Fruit fly (Drosophila melanogaster) whole organism, embryonic: ENCODE data around the gene CG33331.

Experiments
- Antp ChIP-seq: fragments of 200-800 bp; sonication (Bioruptor generic); optimal IDR thresholded peaks from 3 replicates; lab custom pipeline; 2016; ENCODE audit warnings: missing biosample characterization, missing genetic modification characterization
- B-H2 ChIP-seq: fragments of 200-800 bp; sonication (Bioruptor generic); optimal IDR thresholded peaks from 2 replicates; lab custom pipeline; 2018; ENCODE audit warnings: missing biosample characterization, mild to moderate bottlenecking, missing genetic modification characterization
- CG13424 ChIP-seq: fragments of 200-800 bp; sonication (Bioruptor generic); optimal IDR thresholded peaks from 2 replicates; lab custom pipeline; 2019; ENCODE audit warnings: missing biosample characterization, mild to moderate bottlenecking, missing genetic modification characterization, moderate library complexity
- CG17328 ChIP-seq: fragments of 200-800 bp; sonication (Bioruptor generic); IDR thresholded peaks from 2 replicates; pipeline ENCODE4 v1.3.6; 2022; ENCODE audit warnings: missing biosample characterization, missing genetic modification characterization
- CG2678 ChIP-seq: fragments of 200-800 bp; sonication (Bioruptor generic); optimal IDR thresholded peaks from 3 replicates; lab custom pipeline; 2019; ENCODE audit warnings: missing biosample characterization, mild to moderate bottlenecking, missing genetic modification characterization, moderate library complexity
- CG2875 ChIP-seq: fragments of 200-800 bp; sonication (Bioruptor generic); optimal IDR thresholded peaks from 2 replicates; lab custom pipeline; 2017; ENCODE audit warnings: missing biosample characterization, mild to moderate bottlenecking, missing genetic modification characterization, missing genetic modification reagents
- CG4282 ChIP-seq: fragments of 200-800 bp; sonication (Bioruptor generic); optimal IDR thresholded peaks from 2 replicates; lab custom pipeline; 2016; ENCODE audit warnings: missing biosample characterization, missing genetic modification characterization
- CG4617 ChIP-seq: fragments of 200-800 bp; sonication (Bioruptor generic); optimal IDR thresholded peaks from 3 replicates; lab custom pipeline; 2016; ENCODE audit warnings: missing biosample characterization, missing genetic modification characterization, borderline replicate concordance
- CG9215 ChIP-seq: fragments of 200-800 bp; sonication (Bioruptor generic); IDR thresholded peaks from 2 replicates; pipeline ENCODE4 v1.3.6; 2022; ENCODE audit warnings: missing biosample characterization, missing genetic modification characterization
- CG9437 ChIP-seq: fragments of 200-800 bp; sonication (Bioruptor generic); optimal IDR thresholded peaks from 2 replicates; lab custom pipeline; 2018; ENCODE audit warnings: missing biosample characterization, mild to moderate bottlenecking, missing genetic modification characterization
- CG9797 ChIP-seq: fragments of 200-800 bp; sonication (Bioruptor generic); optimal IDR thresholded peaks from 3 replicates; lab custom pipeline; 2018; ENCODE audit warnings: missing biosample characterization, mild to moderate bottlenecking, missing genetic modification characterization
- CrebB ChIP-seq: fragments of 200-800 bp; sonication (Bioruptor generic); optimal IDR thresholded peaks from 3 replicates; lab custom pipeline; 2018; ENCODE audit warnings: missing biosample characterization, mild to moderate bottlenecking, missing genetic modification characterization
- Dek ChIP-seq: fragments of 200-800 bp; sonication (Bioruptor generic); optimal IDR thresholded peaks from 3 replicates; lab custom pipeline; 2019; ENCODE audit warnings: missing biosample characterization, mild to moderate bottlenecking, missing genetic modification characterization, moderate library complexity
- Drgx ChIP-seq: fragments of 200-800 bp; sonication (Bioruptor generic); IDR thresholded peaks from 2 replicates; pipeline ENCODE4 v1.3.6; 2022; ENCODE audit warnings: missing biosample characterization, missing genetic modification characterization
- Med ChIP-seq: fragments of 200-800 bp; sonication (Bioruptor generic); peaks from one replicate; lab custom pipeline; 2016; ENCODE audit warnings: missing biosample characterization, missing genetic modification characterization, mild to moderate bottlenecking, inconsistent platforms, moderate library complexity
- Meics ChIP-seq: fragments of 200-800 bp; sonication (Bioruptor generic); optimal IDR thresholded peaks from 2 replicates; lab custom pipeline; 2017; ENCODE audit warnings: missing biosample characterization, mild to moderate bottlenecking, missing genetic modification characterization
- NK7.1 ChIP-seq: fragments of 200-800 bp; sonication (Bioruptor generic); optimal IDR thresholded peaks from 3 replicates; lab custom pipeline; 2016; ENCODE audit warnings: missing biosample characterization, missing genetic modification characterization
- Opbp ChIP-seq: fragments of 200-800 bp; sonication (Bioruptor generic); IDR thresholded peaks from 3 replicates; pipeline ENCODE4 v1.3.6; 2022; ENCODE audit warnings: missing biosample characterization, missing genetic modification characterization; ENCODE audit not compliant: partially characterized antibody
- Rx ChIP-seq: fragments of 200-800 bp; sonication (Bioruptor generic); IDR thresholded peaks from 2 replicates; pipeline ENCODE4 v1.3.6; 2022; ENCODE audit warnings: missing biosample characterization, missing genetic modification characterization
- Sox100B ChIP-seq: fragments of 200-800 bp; sonication (Bioruptor generic); optimal IDR thresholded peaks from 3 replicates; lab custom pipeline; 2018; ENCODE audit warnings: missing biosample characterization, mild to moderate bottlenecking, missing genetic modification characterization
- al ChIP-seq: fragments of 200-800 bp; sonication (Bioruptor generic); IDR thresholded peaks from 2 replicates; pipeline ENCODE4 v1.3.6; 2022; ENCODE audit warnings: missing biosample characterization, missing genetic modification characterization
- bab2 ChIP-seq: fragments of 200-800 bp; sonication (Bioruptor generic); optimal IDR thresholded peaks from 2 replicates; lab custom pipeline; 2016; ENCODE audit warnings: missing biosample characterization, missing genetic modification characterization
- bsh ChIP-seq, 2 experiments: fragments of 200-800 bp; sonication (Bioruptor generic); optimal IDR thresholded peaks; 2 replicates each; lab custom pipeline; 2017 to 2018; ENCODE audit warnings: mild to moderate bottlenecking in 2 of 2, missing biosample characterization in 2 of 2, missing genetic modification characterization in 2 of 2, moderate library complexity in 1 of 2
- crc ChIP-seq: fragments of 200-800 bp; sonication (Bioruptor generic); optimal IDR thresholded peaks from 2 replicates; lab custom pipeline; 2016; ENCODE audit warnings: missing biosample characterization, missing genetic modification characterization
- danr ChIP-seq: fragments of 200-800 bp; sonication (Bioruptor generic); IDR thresholded peaks from 2 replicates; pipeline ENCODE4 v1.3.6; 2022; ENCODE audit warnings: missing biosample characterization, missing genetic modification characterization
- dimm ChIP-seq: fragments of 200-800 bp; sonication (Bioruptor generic); IDR thresholded peaks from 2 replicates; pipeline ENCODE4 v1.3.6; 2022; ENCODE audit warnings: missing biosample characterization, missing genetic modification characterization
- disco-r ChIP-seq: fragments of 200-800 bp; sonication (Bioruptor generic); optimal IDR thresholded peaks from 2 replicates; lab custom pipeline; 2016; ENCODE audit warnings: missing biosample characterization, missing genetic modification characterization
- emc ChIP-seq: fragments of 200-800 bp; sonication (Bioruptor generic); optimal IDR thresholded peaks from 2 replicates; lab custom pipeline; 2016; ENCODE audit warnings: missing biosample characterization, missing genetic modification characterization
- ems ChIP-seq: fragments of 200-800 bp; sonication (Bioruptor generic); optimal IDR thresholded peaks from 3 replicates; lab custom pipeline; 2016; ENCODE audit warnings: missing biosample characterization, missing genetic modification characterization
- esg ChIP-seq: fragments of 200-800 bp; sonication (Bioruptor generic); conservative IDR thresholded peaks from 2 replicates; pipeline ENCODE4 v1.3.6; 2022; ENCODE audit warnings: missing biosample characterization, missing genetic modification characterization
- gsb-n ChIP-seq: fragments of 200-800 bp; sonication (Bioruptor generic); optimal IDR thresholded peaks from 3 replicates; lab custom pipeline; 2018; ENCODE audit warnings: missing biosample characterization, mild to moderate bottlenecking, missing genetic modification characterization
- hkb ChIP-seq, 2 experiments: fragments of 200-800 bp in 1 of 2; fragments of >200 bp in 1 of 2; sonication (Bioruptor generic) in 1 of 2; IDR thresholded peaks in 1 of 2; optimal IDR thresholded peaks in 1 of 2; 2 replicates each; pipeline versions ENCODE4 v1.3.6 to Lab custom; 2017 to 2022; ENCODE audit warnings: missing biosample characterization in 1 of 2, missing genetic modification characterization in 1 of 2
- mirr ChIP-seq: fragments of 200-800 bp; sonication (Bioruptor generic); optimal IDR thresholded peaks from 3 replicates; lab custom pipeline; 2018; ENCODE audit warnings: missing biosample characterization, mild to moderate bottlenecking, missing genetic modification characterization
- nom ChIP-seq: fragments of 200-800 bp; sonication (Bioruptor generic); optimal IDR thresholded peaks from 2 replicates; lab custom pipeline; 2017; ENCODE audit warnings: missing biosample characterization, missing genetic modification characterization, mild to moderate bottlenecking, moderate library complexity, missing genetic modification reagents
- rib ChIP-seq: fragments of 200-800 bp; sonication (Bioruptor generic); IDR thresholded peaks from 2 replicates; pipeline ENCODE4 v1.3.6; 2022; ENCODE audit warnings: missing biosample characterization, missing genetic modification characterization
- sc ChIP-seq, 3 experiments: fragments of >200 bp in 2 of 3; fragments of 200-800 bp in 1 of 3; sonication (Bioruptor generic) in 1 of 3; optimal IDR thresholded peaks; 2 replicates in 2 of 3; 3 replicates in 1 of 3; lab custom pipeline; 2017; ENCODE audit warnings: mild to moderate bottlenecking in 1 of 3, missing biosample characterization in 1 of 3, missing genetic modification characterization in 1 of 3, missing genetic modification reagents in 1 of 3
- sisA ChIP-seq: fragments of 200-800 bp; sonication (Bioruptor generic); IDR thresholded peaks from 2 replicates; pipeline ENCODE4 v1.3.6; 2022; ENCODE audit warnings: missing biosample characterization, missing genetic modification characterization
- sr ChIP-seq: fragments of 200-800 bp; sonication (Bioruptor generic); IDR thresholded peaks from 3 replicates; pipeline ENCODE4 v1.3.6; 2022; ENCODE audit warnings: missing biosample characterization, missing genetic modification characterization
- ssp ChIP-seq: fragments of 200-800 bp; sonication (Bioruptor generic); IDR thresholded peaks from 2 replicates; pipeline ENCODE4 v1.3.6; 2022; ENCODE audit warnings: missing biosample characterization, missing genetic modification characterization
- tap ChIP-seq: fragments of 200-800 bp; optimal IDR thresholded peaks from 3 replicates; lab custom pipeline; 2019; ENCODE audit warnings: missing biosample characterization, mild to moderate bottlenecking, missing genetic modification characterization, moderate library complexity
- usp ChIP-seq: fragments of >200 bp; optimal IDR thresholded peaks from 2 replicates; lab custom pipeline; 2017; ENCODE audit warnings: missing biosample characterization, missing genetic modification characterization
- wor ChIP-seq: fragments of 200-800 bp; sonication (Bioruptor generic); IDR thresholded peaks from 2 replicates; pipeline ENCODE4 v1.3.6; 2022; ENCODE audit warnings: missing biosample characterization, missing genetic modification characterization
- zf30C ChIP-seq: fragments of 200-800 bp; sonication (Bioruptor generic); optimal IDR thresholded peaks from 3 replicates; lab custom pipeline; 2018; ENCODE audit warnings: missing biosample characterization, mild to moderate bottlenecking, missing genetic modification characterization
- zfh1 ChIP-seq: fragments of 200-800 bp; sonication (Bioruptor generic); IDR thresholded peaks from 3 replicates; pipeline ENCODE4 v1.3.6; 2022; ENCODE audit warnings: missing biosample characterization, missing genetic modification characterization

Gene CG33331

dm6 chr3R:14846924-14847599 is 39.2 kb upstream of the CG33331 start (continued):
- TF ChIP-seq Med (GFP tag; lab: Kevin White, UChicago) (peak; percentile 63), disco-r (GFP tag; lab: Kevin White, UChicago) (no peak), sisA (no peak), B-H2 (GFP tag; lab: Kevin White, UChicago) (no peak), CG2678 (tag; lab: Kevin White, UChicago) (no peak), wor (GFP tag; lab: Robert Waterston, UW) (0 out of 2 replicates have a peak, but pooled peaks have one; percentile 14), al (no peak), dimm (GFP tag; lab: Robert Waterston, UW) (no peak)
- TF ChIP-seq, all 482 proteins: peak for 21

- peak in 1 of 2 experiments; percentile 44 for TF ChIP-seq bsh (GFP tag; optimal IDR thresholded peaks at IDR 0.05; lab: Kevin White, UChicago)
- peak; percentile 40; the same call in 1 of the 2 replicates for TF ChIP-seq Drgx (GFP tag; lab: Robert Waterston, UW)
- TF ChIP-seq Opbp, result no peak
Observed at dm6 chr3R:14847844-14848243, 38.4 kb upstream of the CG33331 start.

dm6 chr3R:14852610-14853009 is 33.6 kb upstream of the CG33331 start:
- TF ChIP-seq crc (GFP tag; lab: Kevin White, UChicago) (no peak), nom (GFP tag; lab: Kevin White, UChicago) (peak; percentile 35)

DNA sequence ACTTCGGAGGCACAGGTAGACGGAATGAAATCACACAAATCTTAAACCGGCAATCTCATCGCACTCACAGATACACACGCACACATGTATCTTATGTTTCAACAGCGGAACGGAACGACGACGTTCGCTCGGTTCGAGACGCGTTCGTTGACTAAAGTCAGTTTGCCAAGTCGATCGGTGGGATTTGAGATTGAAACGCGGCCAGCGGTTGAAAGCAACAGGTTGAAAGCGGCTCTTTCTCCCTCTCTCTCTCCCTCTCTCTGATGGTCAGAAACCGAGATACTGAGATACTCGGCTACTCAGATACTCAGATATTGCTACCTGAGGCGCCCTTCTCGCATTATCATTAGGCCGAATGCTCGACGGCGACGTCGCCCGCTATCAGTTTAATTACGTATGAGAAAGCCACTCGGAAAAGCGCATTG is 32.5 kb upstream of the CG33331 start:
- peak; percentile 33 for TF ChIP-seq CG4282 (GFP tag; lab: Kevin White, UChicago)
- TF ChIP-seq ssp (GFP tag; lab: Robert Waterston, UW), result no peak
- 0 out of 2 replicates have a peak, but pooled peaks have one; percentile 48 for TF ChIP-seq rib (GFP tag; lab: Robert Waterston, UW)
- TF ChIP-seq tap, result no peak
- TF ChIP-seq usp (GFP tag; lab: Kevin White, UChicago), result no peak
- TF ChIP-seq Dek (tag; lab: Kevin White, UChicago), result no peak
- no peak for TF ChIP-seq CG9797 (GFP tag; lab: Kevin White, UChicago)
- peak; percentile 80 for TF ChIP-seq CrebB (tag; lab: Kevin White, UChicago)
- no peak for TF ChIP-seq CG9215 (GFP tag; lab: Robert Waterston, UW)
- TF ChIP-seq sr (GFP tag; lab: Robert Waterston, UW), result no peak
- no peak for TF ChIP-seq CG13424
- TF ChIP-seq hkb (optimal IDR thresholded peaks at IDR 0.05; lab: Kevin White, UChicago), result no peak
- TF ChIP-seq hkb (GFP tag; IDR thresholded peaks at IDR 0.05; lab: Robert Waterston, UW), result peak; percentile 70; the same call in 1 of the 2 replicates
- peak; percentile 88 for TF ChIP-seq mirr (GFP tag; lab: Kevin White, UChicago)
- peak; percentile 91 for TF ChIP-seq Med (GFP tag; lab: Kevin White, UChicago)
- TF ChIP-seq gsb-n (tag; lab: Kevin White, UChicago), result peak; percentile 11
- no peak for TF ChIP-seq Rx (GFP tag; lab: Robert Waterston, UW)
- TF ChIP-seq Sox100B, result no peak
- TF ChIP-seq esg, result no peak
- TF ChIP-seq NK7.1 (GFP tag; lab: Kevin White, UChicago), result no peak
- TF ChIP-seq ems (GFP tag; lab: Kevin White, UChicago), result peak; percentile 5
- TF ChIP-seq CG9437, result no peak
- no peak for TF ChIP-seq CG4617 (GFP tag; lab: Kevin White, UChicago)
- peak; percentile 41 for TF ChIP-seq CG2678 (tag; lab: Kevin White, UChicago)
- TF ChIP-seq CG2875 (GFP tag; lab: Kevin White, UChicago), result no peak
- no peak for TF ChIP-seq emc
- no peak for TF ChIP-seq zfh1 (GFP tag; lab: Robert Waterston, UW)
- TF ChIP-seq CG17328 (GFP tag; lab: Robert Waterston, UW), result no peak
- no peak for TF ChIP-seq zf30C (GFP tag; lab: Kevin White, UChicago)
- no peak for TF ChIP-seq danr (GFP tag; lab: Robert Waterston, UW)
- peak; percentile 60 for TF ChIP-seq Meics (GFP tag; lab: Kevin White, UChicago)
- no peak for TF ChIP-seq Antp
- no peak for TF ChIP-seq bab2 (GFP tag; lab: Kevin White, UChicago)
- no peak for TF ChIP-seq sc (optimal IDR thresholded peaks at IDR 0.05; lab: Kevin White, UChicago)
- no peak for TF ChIP-seq sc (GFP tag; optimal IDR thresholded peaks at IDR 0.05; lab: Kevin White, UChicago)
